Fruit fly (Drosophila melanogaster): ENCODE measurements around the gene ac.

The ac gene

DNA sequence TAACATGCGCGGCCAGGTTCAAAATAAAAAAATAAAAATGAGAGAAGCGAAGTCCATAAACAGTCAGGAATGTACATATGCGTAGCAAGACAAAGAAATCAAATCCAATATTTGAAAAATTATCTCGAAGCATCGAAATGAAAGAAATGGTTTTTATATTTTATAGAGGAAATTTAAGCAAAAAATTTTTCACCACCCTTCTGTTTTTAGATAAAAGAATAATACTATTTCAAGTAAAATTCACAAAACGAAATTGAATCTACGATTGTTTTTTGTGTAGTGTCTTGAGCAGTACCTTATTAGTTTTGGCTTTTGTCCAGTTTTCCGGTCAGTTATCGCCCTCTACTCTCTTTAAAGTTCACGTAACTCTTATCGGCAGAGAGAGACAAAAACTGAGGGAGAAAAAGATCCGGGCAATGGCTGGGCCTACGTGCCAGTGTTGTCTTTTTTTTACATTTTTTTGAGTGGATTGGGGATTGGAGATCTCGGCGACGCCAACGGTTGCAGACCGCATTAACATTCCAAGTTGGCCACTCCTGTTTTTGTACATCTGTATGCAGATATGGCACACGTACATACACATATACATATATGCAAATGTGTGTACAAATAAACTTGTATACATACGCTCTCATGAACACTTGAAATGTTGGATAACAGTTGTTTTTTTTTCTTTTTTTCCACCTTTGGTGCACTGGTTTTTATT, 29.8 kb upstream of the ac start:
- TF ChIP-seq psq (GFP tag; optimal IDR thresholded peaks at IDR 0.05) (peak; percentile 4), usp (GFP tag; optimal IDR thresholded peaks at IDR 0.05) (no peak), foxo (GFP tag; optimal IDR thresholded peaks at IDR 0.05) (peak in 1 of 2 experiments; percentile 20), br (GFP tag; optimal IDR thresholded peaks at IDR 0.05) (no peak), CrebA (GFP tag; optimal IDR thresholded peaks at IDR 0.05; ENCODE audit: borderline replicate concordance) (no peak), Sp1 (GFP tag; optimal IDR thresholded peaks at IDR 0.05) (peak; percentile 8), fru (GFP tag; optimal IDR thresholded peaks at IDR 0.05) (peak; percentile 32), Mio (GFP tag; optimal IDR thresholded peaks at IDR 0.05) (no peak), sage (GFP tag; optimal IDR thresholded peaks at IDR 0.05) (no peak), OdsH (GFP tag; optimal IDR thresholded peaks at IDR 0.05) (peak; percentile 8), HLH106 (tag; optimal IDR thresholded peaks at IDR 0.05) (no peak), Myc (optimal IDR thresholded peaks at IDR 0.05) (no peak), dl (GFP tag; optimal IDR thresholded peaks at IDR 0.05; ENCODE audit: insufficient read depth in 1 of 2, partially characterized antibody in 2 of 2) (no peak), ey (GFP tag; optimal IDR thresholded peaks at IDR 0.05) (no peak), GATAd (GFP tag; optimal IDR thresholded peaks at IDR 0.05) (no peak)

DNA sequence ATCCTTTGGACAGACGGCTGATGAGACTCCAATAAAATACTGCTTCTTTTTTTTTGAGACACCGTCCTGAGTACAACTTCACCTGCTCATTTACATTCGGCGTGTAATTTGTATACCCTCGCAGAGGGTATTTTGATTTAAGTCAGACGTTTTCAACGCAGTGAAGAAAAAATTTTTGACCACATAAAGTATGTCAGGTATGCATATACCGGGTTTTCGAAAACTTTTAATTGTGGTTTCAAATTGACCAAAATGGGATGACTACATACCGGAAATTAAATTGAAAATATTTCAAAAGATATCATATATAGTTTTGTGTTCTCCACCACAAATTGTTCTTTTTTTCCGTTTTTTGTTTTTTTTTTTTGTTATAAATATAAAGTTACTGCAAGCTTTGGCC, 29.0 kb upstream of the ac start:
- TF ChIP-seq ey (GFP tag; optimal IDR thresholded peaks at IDR 0.05) (no peak), CrebA (GFP tag; optimal IDR thresholded peaks at IDR 0.05; ENCODE audit: borderline replicate concordance) (no peak), Hr78 (GFP tag; optimal IDR thresholded peaks at IDR 0.05) (no peak), fru (GFP tag; optimal IDR thresholded peaks at IDR 0.05) (no peak), Dif (GFP tag; optimal IDR thresholded peaks at IDR 0.05; ENCODE audit: partially characterized antibody) (no peak), Abd-B (GFP tag; optimal IDR thresholded peaks at IDR 0.05) (no peak), woc (GFP tag; optimal IDR thresholded peaks at IDR 0.05) (no peak), rgr (GFP tag; optimal IDR thresholded peaks at IDR 0.05) (no peak), sv (GFP tag; optimal IDR thresholded peaks at IDR 0.05) (no peak), psq (GFP tag; optimal IDR thresholded peaks at IDR 0.05) (no peak), Sp1 (GFP tag; optimal IDR thresholded peaks at IDR 0.05) (no peak), usp (GFP tag; optimal IDR thresholded peaks at IDR 0.05) (no peak)

DNA sequence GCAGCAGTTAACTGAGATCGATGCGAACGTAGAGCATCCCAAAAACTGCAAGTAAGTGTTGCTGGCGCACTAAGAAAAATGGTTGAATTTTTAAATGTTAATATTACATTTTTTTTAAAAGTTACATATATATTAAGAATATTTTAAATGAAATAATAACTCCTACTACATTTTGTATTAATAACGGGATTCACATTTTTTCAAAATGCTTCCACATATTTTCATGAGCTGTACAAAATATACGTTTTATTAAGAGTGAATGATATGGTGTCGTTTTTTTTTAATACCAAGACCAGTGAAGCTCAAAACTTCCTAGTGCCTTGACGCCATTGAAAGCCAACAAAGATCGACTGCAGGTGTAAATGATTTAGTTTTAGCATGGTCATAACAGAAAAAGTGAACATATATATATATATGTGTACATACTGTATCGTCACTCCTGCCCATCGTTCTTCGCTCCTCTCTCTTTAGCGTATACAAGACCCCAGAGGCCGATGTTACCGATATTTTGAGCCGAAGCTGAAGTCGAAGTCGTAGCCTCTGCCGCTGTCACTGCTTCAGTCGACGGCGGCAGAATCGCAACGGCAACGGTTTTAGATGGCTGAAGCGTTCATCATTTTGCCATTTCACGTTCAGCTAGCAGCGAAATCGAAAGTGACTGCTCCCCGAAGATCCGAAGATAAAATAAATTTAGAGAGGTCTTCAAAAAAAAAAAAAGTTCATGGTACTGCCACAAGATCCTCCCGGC, 27.2 kb upstream of the ac start:
- TF ChIP-seq foxo (GFP tag; optimal IDR thresholded peaks at IDR 0.05) (peak in 1 of 2 experiments; percentile 49), fru (GFP tag; optimal IDR thresholded peaks at IDR 0.05) (peak; percentile 47), usp (GFP tag; optimal IDR thresholded peaks at IDR 0.05) (no peak), dmrt93B (GFP tag; optimal IDR thresholded peaks at IDR 0.05) (no peak), sv (GFP tag; optimal IDR thresholded peaks at IDR 0.05) (no peak), dl (GFP tag; optimal IDR thresholded peaks at IDR 0.05; ENCODE audit: insufficient read depth in 1 of 2, partially characterized antibody in 2 of 2) (no peak), HLH106 (tag; optimal IDR thresholded peaks at IDR 0.05) (peak; percentile 26), tai (GFP tag; optimal IDR thresholded peaks at IDR 0.05) (no peak), h (GFP tag; optimal IDR thresholded peaks at IDR 0.05) (peak; percentile 20), rgr (GFP tag; optimal IDR thresholded peaks at IDR 0.05) (peak; percentile 42), br (GFP tag; optimal IDR thresholded peaks at IDR 0.05) (no peak), OdsH (GFP tag; optimal IDR thresholded peaks at IDR 0.05) (peak; percentile 23), Sp1 (GFP tag; optimal IDR thresholded peaks at IDR 0.05) (peak; percentile 51), Dif (GFP tag; optimal IDR thresholded peaks at IDR 0.05; ENCODE audit: partially characterized antibody) (no peak), dsf (GFP tag; optimal IDR thresholded peaks at IDR 0.05; ENCODE audit: borderline replicate concordance) (no peak), lola (GFP tag; optimal IDR thresholded peaks at IDR 0.05) (no peak), pan (optimal IDR thresholded peaks at IDR 0.05) (no peak), Hr83 (GFP tag; optimal IDR thresholded peaks at IDR 0.05; ENCODE audit: poor library complexity, severe bottlenecking) (no peak), Jra (GFP tag; optimal IDR thresholded peaks at IDR 0.05) (no peak), psq (GFP tag; optimal IDR thresholded peaks at IDR 0.05) (peak; percentile 46), brk (GFP tag; optimal IDR thresholded peaks at IDR 0.05) (no peak), ey (GFP tag; optimal IDR thresholded peaks at IDR 0.05) (no peak)

DNA sequence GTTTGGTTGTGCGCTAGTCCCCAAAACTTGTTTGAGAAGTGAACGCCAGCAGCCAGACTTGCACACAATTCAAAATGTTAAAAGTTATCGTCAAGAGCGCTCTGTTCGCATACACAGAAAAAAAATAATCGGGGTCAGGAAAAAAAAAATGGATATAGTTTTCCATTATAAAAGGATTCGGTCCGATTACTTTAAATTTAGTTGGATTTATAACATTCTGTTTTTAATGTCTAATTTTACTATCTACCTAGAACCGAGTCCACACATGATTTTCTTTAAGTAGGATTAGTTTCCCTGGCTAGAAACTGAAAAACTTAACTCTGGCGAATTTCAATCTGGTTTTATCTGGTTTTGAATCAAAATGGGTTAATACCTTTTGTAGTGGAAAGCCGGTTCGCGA, 24.6 kb upstream of the ac start:
- no peak for TF ChIP-seq Hr78 (GFP tag; optimal IDR thresholded peaks at IDR 0.05)
- TF ChIP-seq CrebA (GFP tag; optimal IDR thresholded peaks at IDR 0.05; ENCODE audit: borderline replicate concordance): no peak
- peak; percentile 43 for TF ChIP-seq rgr (GFP tag; optimal IDR thresholded peaks at IDR 0.05)
- TF ChIP-seq tai (GFP tag; optimal IDR thresholded peaks at IDR 0.05): no peak
- TF ChIP-seq h (GFP tag; optimal IDR thresholded peaks at IDR 0.05): peak; percentile 41
- TF ChIP-seq pan (optimal IDR thresholded peaks at IDR 0.05): no peak
- TF ChIP-seq dl (GFP tag; optimal IDR thresholded peaks at IDR 0.05; ENCODE audit: insufficient read depth in 1 of 2, partially characterized antibody in 2 of 2): no peak
- no peak for TF ChIP-seq brk (GFP tag; optimal IDR thresholded peaks at IDR 0.05)
- peak; percentile 10 for TF ChIP-seq sage (GFP tag; optimal IDR thresholded peaks at IDR 0.05)
- peak; percentile 17 for TF ChIP-seq HLH106 (tag; optimal IDR thresholded peaks at IDR 0.05)
- TF ChIP-seq foxo (GFP tag; optimal IDR thresholded peaks at IDR 0.05): peak in 1 of 2 experiments; percentile 47
- peak; percentile 38 for TF ChIP-seq Hnf4 (GFP tag; optimal IDR thresholded peaks at IDR 0.05)
- TF ChIP-seq Dif (GFP tag; optimal IDR thresholded peaks at IDR 0.05; ENCODE audit: partially characterized antibody): no peak
- TF ChIP-seq br (GFP tag; optimal IDR thresholded peaks at IDR 0.05): peak; percentile 28
- TF ChIP-seq fru (GFP tag; optimal IDR thresholded peaks at IDR 0.05): peak; percentile 34
- TF ChIP-seq jim (GFP tag; optimal IDR thresholded peaks at IDR 0.05): no peak
- TF ChIP-seq CG9705 (GFP tag; optimal IDR thresholded peaks at IDR 0.05): no peak
- TF ChIP-seq ey (GFP tag; optimal IDR thresholded peaks at IDR 0.05): peak; percentile 35
- TF ChIP-seq usp (GFP tag; optimal IDR thresholded peaks at IDR 0.05): no peak
- no peak for TF ChIP-seq Abd-B (GFP tag; optimal IDR thresholded peaks at IDR 0.05)
- TF ChIP-seq psq (GFP tag; optimal IDR thresholded peaks at IDR 0.05): peak; percentile 16
- TF ChIP-seq GATAd (GFP tag; optimal IDR thresholded peaks at IDR 0.05): no peak
- peak; percentile 29 for TF ChIP-seq Sp1 (GFP tag; optimal IDR thresholded peaks at IDR 0.05)
- TF ChIP-seq Myc (optimal IDR thresholded peaks at IDR 0.05): no peak
- TF ChIP-seq woc (GFP tag; optimal IDR thresholded peaks at IDR 0.05): peak; percentile 1
- no peak for TF ChIP-seq Jra (GFP tag; optimal IDR thresholded peaks at IDR 0.05)
- TF ChIP-seq OdsH (GFP tag; optimal IDR thresholded peaks at IDR 0.05): peak; percentile 22
- TF ChIP-seq dmrt93B (GFP tag; optimal IDR thresholded peaks at IDR 0.05): no peak

All from whole organism, wandering third instar larva.